Fruit fly (Drosophila melanogaster) whole organism, embryonic: ENCODE results near the gene Cpr67Fa2.

Source experiments
- CG1647 ChIP-seq: fragments of 200-800 bp; sonication (Bioruptor generic); optimal IDR thresholded peaks from 3 replicates; lab custom pipeline; 2016; ENCODE audit warnings: missing biosample characterization, missing genetic modification characterization
- bcd ChIP-seq: fragments of 200-800 bp; sonication (Bioruptor generic); optimal IDR thresholded peaks from 2 replicates; lab custom pipeline; 2017; ENCODE audit warnings: missing biosample characterization, mild to moderate bottlenecking, missing genetic modification characterization

DNA sequence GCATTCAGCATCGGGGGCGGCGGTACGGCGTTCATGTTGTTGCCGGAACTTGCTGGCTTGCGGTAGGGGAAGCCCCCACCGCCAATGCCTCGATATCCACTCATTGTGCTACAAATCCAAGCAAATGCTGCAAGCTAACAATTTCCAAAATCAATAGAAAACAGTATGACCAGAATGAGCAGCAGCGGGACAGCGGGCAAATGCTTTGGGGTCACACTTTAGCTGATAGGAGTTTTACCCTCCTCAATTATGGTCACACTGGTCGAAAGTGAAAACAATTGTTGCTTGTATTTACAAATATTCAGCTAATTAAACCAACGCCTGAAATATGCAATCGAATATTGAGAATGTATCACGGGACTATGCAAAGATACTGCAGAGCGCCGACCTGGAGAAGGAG, 12.7 kb upstream of the Cpr67Fa2 start, which contains the start of the genes CG6418 and Blos4:
- no peak for TF ChIP-seq CG1647 (GFP tag; lab: Kevin White, UChicago)
- no peak for TF ChIP-seq bcd (GFP tag; lab: Kevin White, UChicago)
